Fruit fly (Drosophila melanogaster) whole organism, adult: ENCODE measurements around the gene Zmynd10.

Experiments
- CG33017 ChIP-seq: fragments of 200-800 bp; sonication (Bioruptor generic); optimal IDR thresholded peaks from 2 replicates; lab custom pipeline; 2018; ENCODE audit warnings: missing biosample characterization, mild to moderate bottlenecking, missing genetic modification characterization, moderate library complexity
- Crg-1 ChIP-seq: fragments of 200-800 bp; sonication (Bioruptor generic); optimal IDR thresholded peaks from 2 replicates; lab custom pipeline; 2016; ENCODE audit warnings: missing biosample characterization, missing genetic modification characterization

dm6 chr3L:13065619-13066018 lies 39.4 kb upstream of the Zmynd10 start:
- TF ChIP-seq CG33017 (tag; lab: Kevin White, UChicago) (no peak), Crg-1 (no peak)
